Fruit fly (Drosophila melanogaster): Measurements from ENCODE around the gene Sirt7.

Sirt7 gene

DNA sequence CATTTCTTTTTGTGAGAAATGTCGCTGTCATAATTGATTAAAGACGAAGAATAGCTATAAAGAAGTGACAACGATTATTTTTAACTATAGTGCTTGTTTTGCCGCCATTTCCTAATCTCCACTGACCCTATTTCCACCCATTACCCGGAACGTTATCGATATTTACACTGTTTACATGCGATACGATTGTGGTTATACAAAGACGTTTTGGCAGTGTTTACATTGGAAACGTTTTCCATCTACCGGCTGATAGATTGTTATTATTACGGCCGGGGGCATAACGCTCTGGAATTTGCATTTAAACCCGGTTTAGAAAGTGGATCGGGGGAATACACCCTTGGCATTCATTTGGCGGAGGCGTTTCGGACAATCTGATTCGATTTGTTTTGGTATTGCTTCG, 10.6 kb downstream of the Sirt7 start (continued):
- no peak for TF ChIP-seq Usf (GFP tag; optimal IDR thresholded peaks at IDR 0.05)
- TF ChIP-seq CG4424 (GFP tag; optimal IDR thresholded peaks at IDR 0.05) = no peak
- TF ChIP-seq CG17829 (tag; optimal IDR thresholded peaks at IDR 0.05) = no peak
- peak; percentile 47; the same call in 1 of the 3 replicates for TF ChIP-seq so (GFP tag; IDR thresholded peaks at IDR 0.05)
- TF ChIP-seq ash1 (GFP tag; optimal IDR thresholded peaks at IDR 0.05) = no peak
- no peak for TF ChIP-seq scrt (GFP tag; optimal IDR thresholded peaks at IDR 0.05)
- no peak for TF ChIP-seq CG12236 (GFP tag; optimal IDR thresholded peaks at IDR 0.05)
- TF ChIP-seq MESR4 (GFP tag; optimal IDR thresholded peaks at IDR 0.05) = no peak
- TF ChIP-seq mirr (GFP tag; optimal IDR thresholded peaks at IDR 0.05) = peak; percentile 39
- no peak for TF ChIP-seq bowl (GFP tag; IDR thresholded peaks at IDR 0.05)
- TF ChIP-seq CG1603 (tag; optimal IDR thresholded peaks at IDR 0.05) = peak; percentile 12
- TF ChIP-seq CG4404 (GFP tag; IDR thresholded peaks at IDR 0.05) = no peak
- peak; percentile 13 for TF ChIP-seq CG15601 (tag; optimal IDR thresholded peaks at IDR 0.05)
- TF ChIP-seq CG2120 (GFP tag; optimal IDR thresholded peaks at IDR 0.05) = no peak
- no peak for TF ChIP-seq CG17359 (tag; optimal IDR thresholded peaks at IDR 0.05)
- no peak for TF ChIP-seq CG13775 (GFP tag; optimal IDR thresholded peaks at IDR 0.05)
- peak; percentile 22 for TF ChIP-seq BtbVII (GFP tag; optimal IDR thresholded peaks at IDR 0.05)
- no peak for TF ChIP-seq CG17912 (GFP tag; optimal IDR thresholded peaks at IDR 0.05)
- no peak for TF ChIP-seq ftz-f1 (GFP tag; optimal IDR thresholded peaks at IDR 0.05)
- no peak for TF ChIP-seq CG13624 (GFP tag; optimal IDR thresholded peaks at IDR 0.05)
- TF ChIP-seq Gsc (GFP tag; IDR thresholded peaks at IDR 0.05) = no peak
- peak; percentile 53 for TF ChIP-seq CG7987 (GFP tag; optimal IDR thresholded peaks at IDR 0.05)
- no peak for TF ChIP-seq CG16863 (GFP tag; optimal IDR thresholded peaks at IDR 0.05)
- TF ChIP-seq H2.0 (GFP tag; IDR thresholded peaks at IDR 0.05) = no peak
- TF ChIP-seq CG14014 (GFP tag; IDR thresholded peaks at IDR 0.05) = 0 out of 2 replicates have a peak, but pooled peaks have one; percentile 14
- no peak for TF ChIP-seq CG12299 (tag; optimal IDR thresholded peaks at IDR 0.05)
- TF ChIP-seq B-H1 (GFP tag; IDR thresholded peaks at IDR 0.05) = no peak
- TF ChIP-seq insv (GFP tag; optimal IDR thresholded peaks at IDR 0.05) = peak in 1 of 2 experiments; percentile 2
- no peak for TF ChIP-seq Doc2 (GFP tag; IDR thresholded peaks at IDR 0.05)
- TF ChIP-seq Lpt (GFP tag; optimal IDR thresholded peaks at IDR 0.05) = no peak
- no peak for TF ChIP-seq seq (GFP tag; IDR thresholded peaks at IDR 0.05)
- no peak for TF ChIP-seq GATAe (GFP tag; conservative IDR thresholded peaks at IDR 0.05)
- no peak for TF ChIP-seq dmrt99B (tag; optimal IDR thresholded peaks at IDR 0.05)
- TF ChIP-seq vvl (GFP tag; IDR thresholded peaks at IDR 0.05) = no peak
- no peak for TF ChIP-seq vnd (GFP tag; IDR thresholded peaks at IDR 0.05; ENCODE audit: partially characterized antibody)
- TF ChIP-seq Dref (GFP tag; IDR thresholded peaks at IDR 0.05) = no peak
- TF ChIP-seq sd (tag; optimal IDR thresholded peaks at IDR 0.05) = peak; percentile 21
- no peak for TF ChIP-seq mld (GFP tag; IDR thresholded peaks at IDR 0.05; ENCODE audit: partially characterized antibody)
- TF ChIP-seq CG14860 (GFP tag; IDR thresholded peaks at IDR 0.05; ENCODE audit: partially characterized antibody) = no peak
- no peak for TF ChIP-seq run (tag; optimal IDR thresholded peaks at IDR 0.05)
- no peak for TF ChIP-seq psq (GFP tag; optimal IDR thresholded peaks at IDR 0.05)
- TF ChIP-seq CG18262 (tag; optimal IDR thresholded peaks at IDR 0.05) = no peak
- TF ChIP-seq CG18619 (GFP tag; optimal IDR thresholded peaks at IDR 0.05) = no peak
- TF ChIP-seq CG8290 (GFP tag; optimal IDR thresholded peaks at IDR 0.05) = no peak
- TF ChIP-seq CG8290 (tag; optimal IDR thresholded peaks at IDR 0.05) = peak in 1 of 2 experiments; percentile 45
- TF ChIP-seq PHDP (tag; optimal IDR thresholded peaks at IDR 0.05) = no peak
- no peak for TF ChIP-seq sr (GFP tag; IDR thresholded peaks at IDR 0.05)
- no peak for TF ChIP-seq tgo (GFP tag; IDR thresholded peaks at IDR 0.05)
- peak; percentile 11 for TF ChIP-seq CG15514 (GFP tag; optimal IDR thresholded peaks at IDR 0.05)
- no peak for TF ChIP-seq CG4360 (GFP tag; IDR thresholded peaks at IDR 0.05)
- TF ChIP-seq gcm (GFP tag; optimal IDR thresholded peaks at IDR 0.05) = no peak
- no peak for TF ChIP-seq CG12104 (GFP tag; optimal IDR thresholded peaks at IDR 0.05)

Data from whole organism, embryonic.